Worm (Caenorhabditis elegans) whole organism, late embryonic: ENCODE data around the gene F23B12.4.

Source experiments
- ama-1 ChIP-seq: fragments of 150-350 bp; optimal IDR thresholded peaks from 2 replicates; lab custom pipeline; 2014
- ceh-22 ChIP-seq: sonication (generic microtip); optimal IDR thresholded peaks from 2 replicates; lab custom pipeline; 2017; ENCODE audit warnings: missing biosample characterization, missing genetic modification characterization
- che-1 ChIP-seq: sonication (generic microtip); optimal IDR thresholded peaks from 2 replicates; lab custom pipeline; 2016; ENCODE audit warnings: mild to moderate bottlenecking, missing genetic modification characterization, missing compliant biosample characterization
- gmeb-2 ChIP-seq: sonication (generic microtip); optimal IDR thresholded peaks from 2 replicates; lab custom pipeline; 2016; ENCODE audit warnings: missing genetic modification characterization, inconsistent platforms, missing compliant biosample characterization
- hlh-13 ChIP-seq: fragments of 200-800 bp; sonication (Bioruptor generic); optimal IDR thresholded peaks from 2 replicates; lab custom pipeline; 2018; ENCODE audit warnings: mild to moderate bottlenecking, missing genetic modification characterization, missing compliant biosample characterization
- tbx-7 ChIP-seq: sonication (generic microtip); optimal IDR thresholded peaks from 2 replicates; lab custom pipeline; 2016; ENCODE audit warnings: missing genotype, missing genetic modification characterization, missing compliant biosample characterization

DNA sequence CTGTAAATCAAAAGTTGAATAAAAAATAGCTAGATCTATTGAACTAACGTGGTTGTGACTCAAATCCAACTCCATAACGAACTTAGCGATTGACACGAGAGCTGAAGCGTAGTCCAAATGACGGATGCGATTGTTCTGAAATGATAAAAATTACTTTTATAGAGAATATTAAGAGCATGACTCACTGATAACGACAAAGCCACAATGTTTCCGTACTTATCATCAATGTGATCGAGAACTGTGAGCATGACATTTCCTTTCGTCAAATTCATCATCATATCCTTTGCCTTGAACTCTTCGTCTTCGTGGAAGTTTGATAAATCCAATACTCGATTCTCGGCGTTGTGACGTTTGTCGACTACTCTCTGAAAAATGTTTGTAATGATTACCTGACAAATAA lies 26.9 kb upstream of the F23B12.4 start:
- TF ChIP-seq hlh-13 (GFP tag; lab: Kevin White, UChicago) (no peak), ama-1 (lab: Kevin White, UChicago) (no peak), ceh-22 (no peak), tbx-7 (tag; lab: Kevin White, UChicago) (no peak), che-1 (tag; lab: Kevin White, UChicago) (no peak), gmeb-2 (tag; lab: Kevin White, UChicago) (no peak)
